Worm (Caenorhabditis elegans) whole organism, L4 larva: Measurements from ENCODE around the gene Y32B12A.5.

Source experiments
- ZK337.2 ChIP-seq: fragments of 200-800 bp; sonication (Bioruptor generic); IDR thresholded peaks from 2 replicates; pipeline ENCODE4 v1.3.6; 2022; ENCODE audit warnings: missing genetic modification reagents, missing genetic modification characterization, missing compliant biosample characterization
- ceh-28 ChIP-seq: fragments of 150-350 bp; optimal IDR thresholded peaks from 2 replicates; lab custom pipeline; 2014; ENCODE audit warnings: missing biosample characterization, missing genetic modification reagents, missing genetic modification characterization
- nhr-237 ChIP-seq: sonication (generic microtip); optimal IDR thresholded peaks from 2 replicates; lab custom pipeline; 2017; ENCODE audit warnings: missing biosample characterization, missing genetic modification characterization
- nhr-25 ChIP-seq: sonication (generic microtip); optimal IDR thresholded peaks from 2 replicates; lab custom pipeline; 2017; ENCODE audit warnings: missing genetic modification characterization, mild to moderate bottlenecking, missing compliant biosample characterization, antibody characterized with exemption, moderate library complexity, borderline replicate concordance; ENCODE audit not compliant: insufficient read depth
- pqm-1 ChIP-seq: sonication (generic microtip); optimal IDR thresholded peaks from 2 replicates; lab custom pipeline; 2017; ENCODE audit warnings: missing biosample characterization, missing genetic modification characterization

- TF ChIP-seq pqm-1 (no peak), nhr-25 (tag; lab: Kevin White, UChicago) (no peak), ceh-28 (tag; lab: Kevin White, UChicago) (no peak), nhr-237 (tag; lab: Kevin White, UChicago) (no peak), ZK337.2 (no peak)
Measured at ce11 chrV:16479275-16479674, 8.1 kb downstream of the Y32B12A.5 start, which contains the start of gene T08G3.11.
